Fruit fly (Drosophila melanogaster): Measurements from ENCODE around the gene CG9109.
A peak's percentile ranks its signal among the peaks of the same experiment; 100 is the strongest.

- TF ChIP-seq luna (GFP tag; optimal IDR thresholded peaks at IDR 0.05), result peak; percentile 66
- TF ChIP-seq lab (GFP tag; optimal IDR thresholded peaks at IDR 0.05), result peak; percentile 72
- peak; percentile 61 for TF ChIP-seq Ssrp (tag; optimal IDR thresholded peaks at IDR 0.05)
- TF ChIP-seq CG33213 (GFP tag; optimal IDR thresholded peaks at IDR 0.05), result peak; percentile 84
- no peak for TF ChIP-seq CG1024 (GFP tag; IDR thresholded peaks at IDR 0.05)
- no peak for TF ChIP-seq rib (GFP tag; IDR thresholded peaks at IDR 0.05)
- TF ChIP-seq Sry-δ (GFP tag; optimal IDR thresholded peaks at IDR 0.05), result peak; percentile 82
Observed at dm6 chr2L:5986094-5986493, 48.1 kb downstream of the CG9109 start, which contains the start of gene ifc.
